Worm (Caenorhabditis elegans): Measurements from ENCODE around the gene sup-26.
A peak's percentile ranks its signal among the peaks of the same experiment; 100 is the strongest.

sup-26 gene

ce11 chrIII:4280215-4281173, at the start of gene sup-26:
sup-26 (minus strand) TSS chrIII:4280224.
- TF ChIP-seq tab-1 (GFP tag; IDR thresholded peaks at IDR 0.05) (peak; percentile 15; the same call in 1 of the 2 replicates), ztf-23 (GFP tag; IDR thresholded peaks at IDR 0.05) (peak; percentile 26; the same call in 1 of the 2 replicates), T22C8.4 (GFP tag; IDR thresholded peaks at IDR 0.05) (no peak), klf-2 (GFP tag; conservative IDR thresholded peaks at IDR 0.05) (0 out of 2 replicates have a peak, but pooled peaks have one; percentile 38), flt-1 (GFP tag; IDR thresholded peaks at IDR 0.05) (peak; percentile 47; the same call in 1 of the 2 replicates)

ce11 chrIII:4328208-4328987, 48.4 kb upstream of the sup-26 start:
- no peak for TF ChIP-seq tab-1 (GFP tag; IDR thresholded peaks at IDR 0.05)
- no peak for TF ChIP-seq med-1 (GFP tag; optimal IDR thresholded peaks at IDR 0.05; ENCODE audit: insufficient read depth)
- no peak for TF ChIP-seq T22C8.4 (GFP tag; IDR thresholded peaks at IDR 0.05)
- no peak for TF ChIP-seq klf-2 (GFP tag; conservative IDR thresholded peaks at IDR 0.05)

- TF ChIP-seq ztf-23 (GFP tag; IDR thresholded peaks at IDR 0.05) (no peak), tab-1 (GFP tag; IDR thresholded peaks at IDR 0.05) (no peak), klf-2 (GFP tag; conservative IDR thresholded peaks at IDR 0.05) (no peak), med-1 (GFP tag; optimal IDR thresholded peaks at IDR 0.05; ENCODE audit: insufficient read depth) (no peak), T22C8.4 (GFP tag; IDR thresholded peaks at IDR 0.05) (no peak), ref-1 (GFP tag; conservative IDR thresholded peaks at IDR 0.05) (no peak), flt-1 (GFP tag; IDR thresholded peaks at IDR 0.05) (no peak), cog-1 (tag; optimal IDR thresholded peaks at IDR 0.05) (no peak), ztf-29 (GFP tag; IDR thresholded peaks at IDR 0.05) (no peak)
Measured at ce11 chrIII:4323859-4324258, 43.8 kb upstream of the sup-26 start, which contains the start of gene H38K22.9. H38K22.9 (plus strand) TSS chrIII:4324159.

- TF ChIP-seq med-1 (GFP tag; optimal IDR thresholded peaks at IDR 0.05; ENCODE audit: insufficient read depth) (no peak), T22C8.4 (GFP tag; IDR thresholded peaks at IDR 0.05) (no peak), klf-2 (GFP tag; conservative IDR thresholded peaks at IDR 0.05) (no peak), ref-1 (GFP tag; conservative IDR thresholded peaks at IDR 0.05) (no peak), ztf-23 (GFP tag; IDR thresholded peaks at IDR 0.05) (no peak), flt-1 (GFP tag; IDR thresholded peaks at IDR 0.05) (no peak), ztf-29 (GFP tag; IDR thresholded peaks at IDR 0.05) (no peak), cog-1 (tag; optimal IDR thresholded peaks at IDR 0.05) (no peak), tab-1 (GFP tag; IDR thresholded peaks at IDR 0.05) (no peak)
Measured at ce11 chrIII:4323120-4323519, 43.1 kb upstream of the sup-26 start.

- TF ChIP-seq ref-1 (GFP tag; conservative IDR thresholded peaks at IDR 0.05): no peak
- no peak for TF ChIP-seq T22C8.4 (GFP tag; IDR thresholded peaks at IDR 0.05)
- TF ChIP-seq cog-1 (tag; optimal IDR thresholded peaks at IDR 0.05): no peak
- no peak for TF ChIP-seq tab-1 (GFP tag; IDR thresholded peaks at IDR 0.05)
Measured at ce11 chrIII:4321399-4321798, 41.4 kb upstream of the sup-26 start, which contains the start of gene H38K22.7. H38K22.7 (plus strand) TSS chrIII:4321699.

- no peak for TF ChIP-seq tab-1 (GFP tag; IDR thresholded peaks at IDR 0.05)
- TF ChIP-seq klf-2 (GFP tag; conservative IDR thresholded peaks at IDR 0.05): no peak
Measured at ce11 chrIII:4320113-4320512, 40.1 kb upstream of the sup-26 start, which contains the start of gene H38K22.6. H38K22.6 (plus strand) TSS chrIII:4320413.

- TF ChIP-seq tab-1 (GFP tag; IDR thresholded peaks at IDR 0.05): no peak
- TF ChIP-seq cog-1 (tag; optimal IDR thresholded peaks at IDR 0.05): no peak
- no peak for TF ChIP-seq ztf-29 (GFP tag; IDR thresholded peaks at IDR 0.05)
- TF ChIP-seq T22C8.4 (GFP tag; IDR thresholded peaks at IDR 0.05): no peak
- TF ChIP-seq klf-2 (GFP tag; conservative IDR thresholded peaks at IDR 0.05): no peak
- no peak for TF ChIP-seq med-1 (GFP tag; optimal IDR thresholded peaks at IDR 0.05; ENCODE audit: insufficient read depth)
- no peak for TF ChIP-seq ztf-23 (GFP tag; IDR thresholded peaks at IDR 0.05)
- no peak for TF ChIP-seq flt-1 (GFP tag; IDR thresholded peaks at IDR 0.05)
- TF ChIP-seq ref-1 (GFP tag; conservative IDR thresholded peaks at IDR 0.05): no peak
Measured at ce11 chrIII:4317065-4317752, 37.2 kb upstream of the sup-26 start, which contains the start of gene tag-131. tag-131 (plus strand) TSS chrIII:4317702.

- no peak for TF ChIP-seq klf-2 (GFP tag; conservative IDR thresholded peaks at IDR 0.05)
- TF ChIP-seq flt-1 (GFP tag; IDR thresholded peaks at IDR 0.05): no peak
- no peak for TF ChIP-seq cog-1 (tag; optimal IDR thresholded peaks at IDR 0.05)
- TF ChIP-seq ztf-23 (GFP tag; IDR thresholded peaks at IDR 0.05): no peak
- no peak for TF ChIP-seq med-1 (GFP tag; optimal IDR thresholded peaks at IDR 0.05; ENCODE audit: insufficient read depth)
- TF ChIP-seq ref-1 (GFP tag; conservative IDR thresholded peaks at IDR 0.05): no peak
- no peak for TF ChIP-seq tab-1 (GFP tag; IDR thresholded peaks at IDR 0.05)
- TF ChIP-seq ztf-29 (GFP tag; IDR thresholded peaks at IDR 0.05): no peak
- TF ChIP-seq T22C8.4 (GFP tag; IDR thresholded peaks at IDR 0.05): no peak
Measured at ce11 chrIII:4314502-4314901, 34.5 kb upstream of the sup-26 start.

Data from whole organism, midembryonic.